Worm (Caenorhabditis elegans) whole organism, L3 larva: ENCODE results near the gene nhr-211.

Experiments used
- R02D3.7 ChIP-seq: fragments of 150-350 bp; optimal IDR thresholded peaks from 2 replicates; lab custom pipeline; 2014; ENCODE audit warnings: missing biosample characterization, missing genetic modification characterization
- ZK546.5 ChIP-seq: sonication (generic microtip); optimal IDR thresholded peaks from 2 replicates; lab custom pipeline; 2017; ENCODE audit warnings: missing biosample characterization, missing genetic modification characterization
- ceh-16 ChIP-seq: sonication (generic microtip); optimal IDR thresholded peaks from 2 replicates; lab custom pipeline; 2017; ENCODE audit warnings: missing biosample characterization, missing genetic modification characterization
- ceh-28 ChIP-seq: fragments of 150-350 bp; optimal IDR thresholded peaks from 2 replicates; lab custom pipeline; 2014; ENCODE audit warnings: missing biosample characterization, missing genetic modification reagents, missing genetic modification characterization
- ceh-9 ChIP-seq: sonication (generic microtip); optimal IDR thresholded peaks from 2 replicates; lab custom pipeline; 2018; ENCODE audit warnings: missing biosample characterization, missing genetic modification characterization
- daf-12 ChIP-seq: fragments of 150-350 bp; optimal IDR thresholded peaks from 2 replicates; lab custom pipeline; 2014; ENCODE audit warnings: missing biosample characterization, missing genetic modification reagents, missing genetic modification characterization
- egl-27 ChIP-seq: sonication (generic microtip); optimal IDR thresholded peaks from 4 replicates; lab custom pipeline; 2017; ENCODE audit warnings: missing biosample characterization, missing genetic modification reagents, missing genetic modification characterization
- egl-5 ChIP-seq: fragments of 150-350 bp; optimal IDR thresholded peaks from 2 replicates; lab custom pipeline; 2017; ENCODE audit warnings: missing biosample characterization, missing genetic modification reagents, missing genetic modification characterization, inconsistent platforms
- elt-2 ChIP-seq: sonication (generic microtip); optimal IDR thresholded peaks from 2 replicates; lab custom pipeline; 2016; ENCODE audit warnings: missing genetic modification reagents, mild to moderate bottlenecking, missing genetic modification characterization, missing compliant biosample characterization
- elt-3 ChIP-seq, 3 experiments: fragments of 150-350 bp in 1 of 3; sonication (generic microtip) in 2 of 3; optimal IDR thresholded peaks; 2 replicates in 2 of 3; 4 replicates in 1 of 3; lab custom pipeline; 2014 to 2017; ENCODE audit warnings: missing biosample characterization in 3 of 3, missing genetic modification characterization in 3 of 3
- eor-1 ChIP-seq, 2 experiments: fragments of 150-350 bp; optimal IDR thresholded peaks; 2 replicates each; lab custom pipeline; 2014 to 2018; ENCODE audit warnings: missing biosample characterization in 2 of 2, missing genetic modification characterization in 2 of 2
- jun-1 ChIP-seq: fragments of 150-350 bp; optimal IDR thresholded peaks from 2 replicates; lab custom pipeline; 2014; ENCODE audit warnings: missing biosample characterization, missing genetic modification reagents, missing genetic modification characterization
- lin-39 ChIP-seq: fragments of 150-350 bp; optimal IDR thresholded peaks from 2 replicates; lab custom pipeline; 2018; ENCODE audit warnings: missing biosample characterization, missing genetic modification reagents, missing genetic modification characterization
- lsy-12 ChIP-seq: sonication (generic microtip); optimal IDR thresholded peaks from 2 replicates; lab custom pipeline; 2016; ENCODE audit warnings: mild to moderate bottlenecking, missing genetic modification characterization, missing compliant biosample characterization
- mdl-1 ChIP-seq: fragments of 150-350 bp; optimal IDR thresholded peaks from 2 replicates; lab custom pipeline; 2014; ENCODE audit warnings: missing biosample characterization, missing genetic modification characterization
- nfya-1 ChIP-seq: sonication (generic microtip); optimal IDR thresholded peaks from 2 replicates; lab custom pipeline; 2017; ENCODE audit warnings: missing genetic modification characterization, mild to moderate bottlenecking, missing compliant biosample characterization, antibody characterized with exemption, moderate library complexity; ENCODE audit not compliant: insufficient read depth
- nhr-11 ChIP-seq: fragments of 150-350 bp; optimal IDR thresholded peaks from 2 replicates; lab custom pipeline; 2014; ENCODE audit warnings: missing biosample characterization, missing genetic modification characterization
- nhr-12 ChIP-seq: fragments of 150-350 bp; optimal IDR thresholded peaks from 2 replicates; lab custom pipeline; 2014; ENCODE audit warnings: missing biosample characterization, missing genetic modification characterization
- nhr-23 ChIP-seq: fragments of 150-350 bp; optimal IDR thresholded peaks from 2 replicates; lab custom pipeline; 2014; ENCODE audit warnings: missing biosample characterization, missing genetic modification reagents, missing genetic modification characterization
- nhr-237 ChIP-seq: fragments of 150-350 bp; optimal IDR thresholded peaks from 2 replicates; lab custom pipeline; 2014; ENCODE audit warnings: missing biosample characterization, missing genetic modification characterization
- nhr-25 ChIP-seq: sonication (generic microtip); optimal IDR thresholded peaks from 2 replicates; lab custom pipeline; 2017; ENCODE audit warnings: missing biosample characterization, missing genetic modification characterization
- nhr-43 ChIP-seq: sonication (generic microtip); optimal IDR thresholded peaks from 2 replicates; lab custom pipeline; 2016; ENCODE audit warnings: mild to moderate bottlenecking, missing genetic modification characterization, missing compliant biosample characterization; ENCODE audit not compliant: poor library complexity, severe bottlenecking
- nhr-67 ChIP-seq: fragments of 150-350 bp; optimal IDR thresholded peaks from 2 replicates; lab custom pipeline; 2014; ENCODE audit warnings: missing biosample characterization, missing genetic modification characterization
- nhr-76 ChIP-seq: fragments of 150-350 bp; sonication (generic microtip); optimal IDR thresholded peaks from 5 replicates; lab custom pipeline; 2014; ENCODE audit warnings: missing biosample characterization, missing genetic modification characterization
- nhr-77 ChIP-seq: fragments of 150-350 bp; optimal IDR thresholded peaks from 2 replicates; lab custom pipeline; 2014; ENCODE audit warnings: missing biosample characterization, missing genetic modification characterization
- pha-4 ChIP-seq: fragments of 150-350 bp; optimal IDR thresholded peaks from 2 replicates; lab custom pipeline; 2014; ENCODE audit warnings: missing biosample characterization, missing genetic modification reagents, missing genetic modification characterization
- pqm-1 ChIP-seq: fragments of 150-350 bp; optimal IDR thresholded peaks from 2 replicates; lab custom pipeline; 2017; ENCODE audit warnings: missing biosample characterization, missing genetic modification characterization, inconsistent platforms
- sea-2 ChIP-seq: fragments of 150-350 bp; sonication (generic microtip); optimal IDR thresholded peaks from 4 replicates; lab custom pipeline; 2014; ENCODE audit warnings: missing biosample characterization, missing genetic modification reagents, missing genetic modification characterization
- skn-1 ChIP-seq: fragments of 150-350 bp; optimal IDR thresholded peaks from 2 replicates; lab custom pipeline; 2014; ENCODE audit warnings: missing biosample characterization, missing genetic modification characterization
- snpc-4 ChIP-seq: fragments of 150-350 bp; optimal IDR thresholded peaks from 2 replicates; lab custom pipeline; 2014; ENCODE audit warnings: missing biosample characterization, missing genetic modification characterization
- tbx-2 ChIP-seq: sonication (generic microtip); optimal IDR thresholded peaks from 2 replicates; lab custom pipeline; 2016; ENCODE audit warnings: mild to moderate bottlenecking, missing genetic modification characterization, missing compliant biosample characterization
- unc-39 ChIP-seq: sonication (generic microtip); optimal IDR thresholded peaks from 4 replicates; lab custom pipeline; 2017; ENCODE audit warnings: missing biosample characterization, missing genetic modification characterization
- unc-62 ChIP-seq: fragments of 150-350 bp; sonication (generic microtip); optimal IDR thresholded peaks from 4 replicates; lab custom pipeline; 2014; ENCODE audit warnings: missing biosample characterization, missing genetic modification reagents, missing genetic modification characterization
- zag-1 ChIP-seq: fragments of 150-350 bp; optimal IDR thresholded peaks from 2 replicates; lab custom pipeline; 2014; ENCODE audit warnings: missing biosample characterization, missing genetic modification characterization
- ztf-11 ChIP-seq: fragments of 150-350 bp; optimal IDR thresholded peaks from 2 replicates; lab custom pipeline; 2014; ENCODE audit warnings: missing biosample characterization, missing genetic modification characterization
- ztf-4 ChIP-seq: fragments of 150-350 bp; optimal IDR thresholded peaks from 2 replicates; lab custom pipeline; 2014; ENCODE audit warnings: missing biosample characterization, missing genetic modification characterization

nhr-211 gene

DNA sequence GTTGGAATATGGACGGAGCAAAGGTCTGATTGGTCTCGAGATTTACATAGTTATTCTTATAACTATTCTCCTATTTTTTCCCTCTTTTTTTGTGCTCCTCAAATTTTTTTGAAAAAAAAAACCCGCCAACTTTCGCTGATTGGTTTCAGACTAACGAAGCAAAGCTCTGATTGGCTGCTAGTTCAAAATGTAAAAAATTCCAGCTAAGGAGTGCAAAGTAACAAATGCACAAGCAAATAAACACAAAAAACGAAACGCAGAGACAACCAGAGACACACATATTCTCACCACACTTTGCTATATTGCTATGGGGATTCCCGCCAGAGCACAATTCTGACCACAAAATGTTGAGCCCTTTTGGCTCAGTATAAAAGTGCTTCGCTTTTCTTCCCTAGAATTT, 10.6 kb downstream of the nhr-211 start, which contains the start of gene T01G6.1:
TSS of gene T01G6.1 (plus strand) at position 301 of the 400 bp plus-strand sequence.
- TF ChIP-seq nhr-43 (tag; lab: Kevin White, UChicago) (no peak), R02D3.7 (tag; lab: Kevin White, UChicago) (no peak), nhr-77 (tag; lab: Kevin White, UChicago) (no peak), ZK546.5 (tag; lab: Kevin White, UChicago) (no peak), nhr-23 (tag; lab: Kevin White, UChicago) (no peak), ceh-9 (tag; lab: Kevin White, UChicago) (no peak), jun-1 (tag; lab: Kevin White, UChicago) (no peak), lsy-12 (tag; lab: Kevin White, UChicago) (no peak), mdl-1 (tag; lab: Kevin White, UChicago) (no peak), eor-1 (tag; optimal IDR thresholded peaks at IDR 0.05; lab: Kevin White, UChicago) (no peak), ztf-4 (tag; lab: Kevin White, UChicago) (no peak), ztf-11 (tag; lab: Kevin White, UChicago) (no peak), skn-1 (tag; lab: Kevin White, UChicago) (no peak)

DNA sequence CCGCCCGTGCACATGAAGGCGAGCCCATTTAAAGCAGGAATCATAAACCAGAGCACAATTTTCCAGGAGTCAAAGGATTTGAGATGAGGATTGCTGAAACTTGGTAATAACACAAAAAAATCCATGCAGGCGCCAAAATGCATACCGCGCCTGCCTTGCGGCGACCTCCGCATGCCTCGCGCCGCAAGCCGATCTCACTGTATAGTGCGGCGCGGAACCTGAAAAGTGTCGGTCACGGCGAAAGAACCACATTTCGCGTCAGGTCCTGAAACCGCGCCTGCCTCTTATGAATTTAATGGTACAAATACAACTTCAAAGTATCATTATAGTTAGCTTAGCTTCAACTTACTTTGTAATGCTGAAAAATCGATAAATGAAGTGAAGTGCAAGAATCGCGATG, 13.8 kb downstream of the nhr-211 start:
- TF ChIP-seq daf-12 (tag; lab: Kevin White, UChicago) (no peak), nfya-1 (no peak), egl-27 (tag; lab: Kevin White, UChicago) (no peak), egl-5 (no peak), zag-1 (tag; lab: Kevin White, UChicago) (no peak), elt-2 (no peak)
- TF ChIP-seq, all 47 proteins: peak for 0

DNA sequence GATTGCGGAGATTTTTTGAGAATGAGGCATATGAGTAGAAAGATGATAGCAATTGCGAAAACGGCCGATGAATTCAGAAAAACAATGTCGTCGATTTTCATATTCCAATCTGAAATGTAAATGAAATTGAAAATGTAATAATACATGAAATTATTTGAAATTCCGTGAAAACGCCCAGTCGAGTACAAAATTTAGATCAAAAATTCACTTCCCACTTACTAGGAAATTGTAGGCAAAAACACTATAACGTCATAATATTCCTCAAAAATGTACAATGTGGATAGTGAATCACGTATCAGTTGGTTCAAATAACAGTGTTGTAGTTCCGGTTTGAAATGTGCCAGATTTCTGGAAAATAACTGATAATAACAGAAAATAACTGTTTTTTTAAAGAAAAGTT, 14.4 kb downstream of the nhr-211 start, which contains the start of gene str-256:
TSS of gene str-256 (minus strand) at position 101 of the 400 bp plus-strand sequence.
- TF ChIP-seq nhr-237 (tag; lab: Kevin White, UChicago) (no peak), snpc-4 (tag; lab: Kevin White, UChicago) (no peak), ceh-28 (tag; lab: Kevin White, UChicago) (no peak), elt-3 (tag; optimal IDR thresholded peaks at IDR 0.05; lab: Kevin White, UChicago) (no peak), unc-62 (GFP tag; lab: Kevin White, UChicago) (no peak), ztf-4 (tag; lab: Kevin White, UChicago) (no peak), nhr-23 (tag; lab: Kevin White, UChicago) (no peak), sea-2 (GFP tag; lab: Kevin White, UChicago) (no peak), lsy-12 (tag; lab: Kevin White, UChicago) (no peak), nhr-77 (tag; lab: Kevin White, UChicago) (no peak), daf-12 (tag; lab: Kevin White, UChicago) (no peak), nhr-76 (tag; lab: Kevin White, UChicago) (no peak), tbx-2 (tag; lab: Kevin White, UChicago) (no peak), nhr-12 (no peak), nhr-67 (tag; lab: Kevin White, UChicago) (no peak), pqm-1 (tag; lab: Kevin White, UChicago) (no peak), unc-39 (tag; lab: Kevin White, UChicago) (no peak), eor-1 (tag; optimal IDR thresholded peaks at IDR 0.05; lab: Kevin White, UChicago) (no peak)
- TF ChIP-seq, all 47 proteins: peak for 0

DNA sequence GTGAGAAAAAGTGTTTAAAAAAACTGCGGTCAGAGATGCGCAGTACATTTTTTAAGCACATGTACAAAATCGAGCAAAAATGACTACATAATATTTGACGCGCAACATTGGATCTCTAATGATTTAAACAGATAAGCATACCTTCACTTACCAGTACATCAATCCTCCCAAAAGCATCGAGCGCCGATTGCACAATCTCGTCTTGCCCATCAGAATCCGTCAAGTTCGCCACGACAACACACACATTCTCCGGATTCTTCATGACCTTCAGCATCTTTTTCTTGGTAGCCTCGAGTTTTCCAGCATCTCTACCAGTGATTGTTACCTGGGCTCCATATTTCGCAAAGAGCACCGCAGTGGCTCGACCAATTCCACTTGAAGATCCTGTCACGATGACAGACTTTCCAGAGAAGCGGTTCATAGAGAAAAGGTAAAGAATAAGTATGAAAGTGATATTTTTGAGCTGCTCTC, 16.1 kb downstream of the nhr-211 start, which contains the start of gene T01G6.10:
TSS of gene T01G6.10 (minus strand) at position 421 of the 471 bp plus-strand sequence.
- TF ChIP-seq unc-39 (tag; lab: Kevin White, UChicago): no peak
- no peak for TF ChIP-seq nhr-237 (tag; lab: Kevin White, UChicago)
- TF ChIP-seq ZK546.5 (tag; lab: Kevin White, UChicago): no peak
- TF ChIP-seq tbx-2 (tag; lab: Kevin White, UChicago): no peak
- TF ChIP-seq nhr-77 (tag; lab: Kevin White, UChicago): no peak
- no peak for TF ChIP-seq elt-2
- TF ChIP-seq nhr-11 (tag; lab: Kevin White, UChicago): no peak
- no peak for TF ChIP-seq egl-27 (tag; lab: Kevin White, UChicago)
- TF ChIP-seq zag-1 (tag; lab: Kevin White, UChicago): no peak
- TF ChIP-seq nhr-25: no peak
- TF ChIP-seq pha-4 (tag; lab: Kevin White, UChicago): no peak
- TF ChIP-seq unc-62 (GFP tag; lab: Kevin White, UChicago): no peak
- TF ChIP-seq jun-1 (tag; lab: Kevin White, UChicago): no peak
- TF ChIP-seq nhr-67 (tag; lab: Kevin White, UChicago): no peak
- TF ChIP-seq lin-39 (tag; lab: Kevin White, UChicago): no peak
- TF ChIP-seq ztf-11 (tag; lab: Kevin White, UChicago): no peak
- no peak for TF ChIP-seq snpc-4 (tag; lab: Kevin White, UChicago)
- no peak for TF ChIP-seq ceh-16
